Worm (Caenorhabditis elegans): ENCODE data around the gene unc-83.

DNA sequence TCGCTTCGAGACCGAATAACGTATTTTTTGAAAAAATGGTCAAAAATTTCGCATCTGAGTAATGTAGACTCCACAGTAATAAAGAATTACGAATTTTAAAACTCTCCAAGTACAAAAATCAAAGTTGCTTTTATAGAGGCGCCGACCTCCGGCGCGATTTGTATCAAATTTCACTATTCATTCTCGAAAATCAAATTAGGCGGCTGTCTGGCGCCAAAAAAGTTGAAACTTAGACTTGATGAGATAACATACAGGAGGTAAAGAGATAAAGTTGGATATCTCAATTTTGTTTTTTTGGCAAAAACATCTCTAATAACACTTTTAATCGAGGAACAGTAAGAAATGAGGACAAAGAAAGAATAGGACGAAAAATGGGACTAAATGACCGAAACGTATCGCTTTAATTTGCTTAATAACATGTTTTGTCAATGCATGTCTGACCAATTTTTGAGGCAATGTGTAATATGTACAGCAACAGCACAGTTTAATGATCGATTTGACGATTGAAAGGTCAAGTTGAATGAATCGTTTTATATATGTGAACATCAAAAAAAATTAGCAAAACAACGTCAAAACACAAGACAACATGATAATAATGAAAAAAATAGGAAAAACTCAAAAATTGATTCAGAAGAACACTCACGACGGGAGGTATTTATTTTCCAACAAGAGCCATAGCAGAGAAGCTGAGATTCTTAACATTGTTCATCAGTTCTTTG, 41.5 kb downstream of the unc-83 start:
- no peak for TF ChIP-seq W03F9.2 (tag; optimal IDR thresholded peaks at IDR 0.05)
- no peak for TF ChIP-seq dao-5 (tag; optimal IDR thresholded peaks at IDR 0.05)
- TF ChIP-seq him-1 (tag; optimal IDR thresholded peaks at IDR 0.05): no peak
